Fruit fly (Drosophila melanogaster) whole organism, embryonic: ENCODE results near the gene lilli.
A peak's percentile ranks its signal among the peaks of the same experiment; 100 is the strongest.

ENCODE experiments used
- Atf6 ChIP-seq: fragments of 200-800 bp; sonication (Bioruptor generic); IDR thresholded peaks from 2 replicates; pipeline ENCODE4 v1.3.6; 2022; ENCODE audit warnings: missing biosample characterization, missing genetic modification characterization
- CG10431 ChIP-seq: fragments of 200-800 bp; sonication (Bioruptor generic); optimal IDR thresholded peaks from 3 replicates; lab custom pipeline; 2018; ENCODE audit warnings: missing biosample characterization, mild to moderate bottlenecking, missing genetic modification characterization
- CG11093 ChIP-seq: fragments of 200-800 bp; sonication (Bioruptor generic); IDR thresholded peaks from 3 replicates; pipeline ENCODE4 v1.3.6; 2022; ENCODE audit warnings: missing biosample characterization, missing genetic modification characterization
- CG11398 ChIP-seq: fragments of 200-800 bp; sonication (Bioruptor generic); optimal IDR thresholded peaks from 2 replicates; lab custom pipeline; 2016; ENCODE audit warnings: missing biosample characterization, missing genetic modification characterization
- CG11696 ChIP-seq: fragments of 200-800 bp; sonication (Bioruptor generic); IDR thresholded peaks from 2 replicates; pipeline ENCODE4 v1.3.6; 2022; ENCODE audit warnings: missing biosample characterization, missing genetic modification characterization
- CG12391 ChIP-seq: fragments of 200-800 bp; sonication (Bioruptor generic); optimal IDR thresholded peaks from 3 replicates; lab custom pipeline; 2018; ENCODE audit warnings: missing biosample characterization, mild to moderate bottlenecking, missing genetic modification characterization, moderate library complexity
- CG15011 ChIP-seq: fragments of 200-800 bp; sonication (Bioruptor generic); optimal IDR thresholded peaks from 3 replicates; lab custom pipeline; 2018; ENCODE audit warnings: missing biosample characterization, mild to moderate bottlenecking, missing genetic modification characterization
- CG18619 ChIP-seq: fragments of 200-800 bp; sonication (Bioruptor generic); optimal IDR thresholded peaks from 3 replicates; lab custom pipeline; 2017; ENCODE audit warnings: missing biosample characterization, mild to moderate bottlenecking, missing genetic modification characterization
- CG4424 ChIP-seq: fragments of 200-800 bp; sonication (Bioruptor generic); optimal IDR thresholded peaks from 3 replicates; lab custom pipeline; 2016; ENCODE audit warnings: missing biosample characterization, missing genetic modification characterization
- CG4707 ChIP-seq: fragments of 200-800 bp; sonication (Bioruptor generic); optimal IDR thresholded peaks from 2 replicates; lab custom pipeline; 2018; ENCODE audit warnings: missing biosample characterization, mild to moderate bottlenecking, missing genetic modification characterization, moderate library complexity
- CG6683 ChIP-seq: fragments of 200-800 bp; sonication (Bioruptor generic); optimal IDR thresholded peaks from 2 replicates; lab custom pipeline; 2017; ENCODE audit warnings: missing biosample characterization, mild to moderate bottlenecking, missing genetic modification characterization, missing genetic modification reagents
- CG6689 ChIP-seq: fragments of 200-800 bp; sonication (Bioruptor generic); IDR thresholded peaks from 2 replicates; pipeline ENCODE4 v1.3.6; 2022; ENCODE audit warnings: missing biosample characterization, missing genetic modification characterization
- CG7928 ChIP-seq: fragments of 200-800 bp; sonication (Bioruptor generic); optimal IDR thresholded peaks from 2 replicates; lab custom pipeline; 2017; ENCODE audit warnings: missing biosample characterization, mild to moderate bottlenecking, missing genetic modification characterization
- CG7963 ChIP-seq: fragments of 200-800 bp; sonication (Bioruptor generic); IDR thresholded peaks from 3 replicates; pipeline ENCODE4 v1.3.6; 2022; ENCODE audit warnings: missing biosample characterization, missing genetic modification characterization; ENCODE audit not compliant: partially characterized antibody
- CrebB ChIP-seq: fragments of 200-800 bp; sonication (Bioruptor generic); optimal IDR thresholded peaks from 3 replicates; lab custom pipeline; 2018; ENCODE audit warnings: missing biosample characterization, mild to moderate bottlenecking, missing genetic modification characterization
- Dek ChIP-seq: fragments of 200-800 bp; sonication (Bioruptor generic); optimal IDR thresholded peaks from 3 replicates; lab custom pipeline; 2019; ENCODE audit warnings: missing biosample characterization, mild to moderate bottlenecking, missing genetic modification characterization, moderate library complexity
- Dip2 ChIP-seq: fragments of 200-800 bp; sonication (Bioruptor generic); IDR thresholded peaks from 2 replicates; pipeline ENCODE4 v1.3.6; 2022; ENCODE audit warnings: missing biosample characterization, missing genetic modification characterization
- Doc3 ChIP-seq: fragments of 200-800 bp; sonication (Bioruptor generic); IDR thresholded peaks from 3 replicates; pipeline ENCODE4 v1.3.6; 2022; ENCODE audit warnings: missing biosample characterization, missing genetic modification characterization; ENCODE audit not compliant: partially characterized antibody
- Dref ChIP-seq: fragments of 200-800 bp; sonication (Bioruptor generic); IDR thresholded peaks from 2 replicates; pipeline ENCODE4 v1.3.6; 2022; ENCODE audit warnings: missing biosample characterization, missing genetic modification characterization
- ERR ChIP-seq: fragments of 200-800 bp; sonication (Bioruptor generic); optimal IDR thresholded peaks from 2 replicates; lab custom pipeline; 2016; ENCODE audit warnings: missing biosample characterization, missing genetic modification characterization
- Ets65A ChIP-seq: fragments of 200-800 bp; sonication (Bioruptor generic); peaks from one replicate; lab custom pipeline; 2016; ENCODE audit warnings: missing biosample characterization, missing genetic modification characterization
- HHEX ChIP-seq: fragments of 200-800 bp; sonication (Bioruptor generic); optimal IDR thresholded peaks from 3 replicates; lab custom pipeline; 2017; ENCODE audit warnings: missing biosample characterization, mild to moderate bottlenecking, missing genetic modification characterization, missing genetic modification reagents
- HLH4C ChIP-seq: fragments of 200-800 bp; sonication (Bioruptor generic); IDR thresholded peaks from 3 replicates; pipeline ENCODE4 v1.3.6; 2022; ENCODE audit warnings: missing biosample characterization, missing genetic modification characterization; ENCODE audit not compliant: partially characterized antibody
- Hmx ChIP-seq: fragments of 200-800 bp; sonication (Bioruptor generic); optimal IDR thresholded peaks from 2 replicates; lab custom pipeline; 2016; ENCODE audit warnings: missing biosample characterization, missing genetic modification characterization
- Jarid2 ChIP-seq: fragments of 200-800 bp; sonication (Bioruptor generic); optimal IDR thresholded peaks from 3 replicates; lab custom pipeline; 2017; ENCODE audit warnings: mild to moderate bottlenecking, missing biosample characterization, missing genetic modification reagents, missing genetic modification characterization
- Med ChIP-seq: fragments of 200-800 bp; sonication (Bioruptor generic); peaks from one replicate; lab custom pipeline; 2016; ENCODE audit warnings: missing biosample characterization, missing genetic modification characterization, mild to moderate bottlenecking, inconsistent platforms, moderate library complexity
- Myb ChIP-seq: fragments of 200-800 bp; sonication (Bioruptor generic); optimal IDR thresholded peaks from 2 replicates; lab custom pipeline; 2016; ENCODE audit warnings: missing biosample characterization, missing genetic modification characterization
- Sin3A ChIP-seq: fragments of >200 bp; optimal IDR thresholded peaks from 2 replicates; lab custom pipeline; 2018
- Vsx1 ChIP-seq: fragments of 200-800 bp; sonication (Bioruptor generic); optimal IDR thresholded peaks from 2 replicates; lab custom pipeline; 2017; ENCODE audit warnings: missing biosample characterization, mild to moderate bottlenecking, missing genetic modification characterization, missing genetic modification reagents
- cad ChIP-seq: fragments of >200 bp; optimal IDR thresholded peaks from 2 replicates; lab custom pipeline; 2017; ENCODE audit warnings: missing biosample characterization, missing genetic modification characterization
- crc ChIP-seq: fragments of 200-800 bp; sonication (Bioruptor generic); optimal IDR thresholded peaks from 2 replicates; lab custom pipeline; 2016; ENCODE audit warnings: missing biosample characterization, missing genetic modification characterization
- croc ChIP-seq: fragments of 200-800 bp; sonication (Bioruptor generic); conservative IDR thresholded peaks from 3 replicates; pipeline ENCODE4 v1.3.6; 2022; ENCODE audit warnings: missing biosample characterization, missing genetic modification characterization
- cwo ChIP-seq: fragments of 200-800 bp; sonication (Bioruptor generic); optimal IDR thresholded peaks from 3 replicates; lab custom pipeline; 2017; ENCODE audit warnings: missing biosample characterization, missing genetic modification characterization, mild to moderate bottlenecking, moderate library complexity, missing genetic modification reagents
- dmrt99B ChIP-seq: fragments of 200-800 bp; sonication (Bioruptor generic); optimal IDR thresholded peaks from 2 replicates; lab custom pipeline; 2018; ENCODE audit warnings: missing biosample characterization, mild to moderate bottlenecking, missing genetic modification characterization, moderate library complexity
- en ChIP-seq: fragments of 200-800 bp; sonication (Bioruptor generic); optimal IDR thresholded peaks from 2 replicates; lab custom pipeline; 2016; ENCODE audit warnings: missing biosample characterization, missing genetic modification characterization
- exex ChIP-seq: fragments of 200-800 bp; sonication (Bioruptor generic); optimal IDR thresholded peaks from 4 replicates; lab custom pipeline; 2018; ENCODE audit warnings: missing biosample characterization, mild to moderate bottlenecking, missing genetic modification characterization, moderate library complexity
- fd102C ChIP-seq: fragments of 200-800 bp; sonication (Bioruptor generic); optimal IDR thresholded peaks from 2 replicates; lab custom pipeline; 2018; ENCODE audit warnings: missing biosample characterization, mild to moderate bottlenecking, missing genetic modification characterization, moderate library complexity
- gfzf ChIP-seq: fragments of 200-800 bp; sonication (Bioruptor generic); optimal IDR thresholded peaks from 2 replicates; lab custom pipeline; 2016; ENCODE audit warnings: missing biosample characterization, mild to moderate bottlenecking, missing genetic modification characterization, moderate library complexity
- hth ChIP-seq: fragments of >200 bp; optimal IDR thresholded peaks from 2 replicates; lab custom pipeline; 2017; ENCODE audit warnings: inconsistent platforms
- inv ChIP-seq: fragments of 200-800 bp; sonication (Bioruptor generic); IDR thresholded peaks from 2 replicates; pipeline ENCODE4 v1.3.6; 2022; ENCODE audit warnings: missing biosample characterization, missing genetic modification characterization; ENCODE audit not compliant: partially characterized antibody
- knrl ChIP-seq: fragments of 200-800 bp; sonication (Bioruptor generic); IDR thresholded peaks from 3 replicates; pipeline ENCODE4 v1.3.6; 2022; ENCODE audit warnings: missing biosample characterization, missing genetic modification characterization; ENCODE audit not compliant: partially characterized antibody
- lbe ChIP-seq: fragments of 200-800 bp; sonication (Bioruptor generic); optimal IDR thresholded peaks from 2 replicates; lab custom pipeline; 2016; ENCODE audit warnings: missing biosample characterization, mild to moderate bottlenecking, missing genetic modification characterization
- lmd ChIP-seq: fragments of 200-800 bp; sonication (Bioruptor generic); IDR thresholded peaks from 2 replicates; pipeline ENCODE4 v1.3.6; 2022; ENCODE audit warnings: missing biosample characterization, missing genetic modification characterization
- mirr ChIP-seq: fragments of 200-800 bp; sonication (Bioruptor generic); optimal IDR thresholded peaks from 3 replicates; lab custom pipeline; 2018; ENCODE audit warnings: missing biosample characterization, mild to moderate bottlenecking, missing genetic modification characterization
- mld ChIP-seq: fragments of 200-800 bp; sonication (Bioruptor generic); IDR thresholded peaks from 3 replicates; pipeline ENCODE4 v1.3.6; 2022; ENCODE audit warnings: missing biosample characterization, missing genetic modification characterization; ENCODE audit not compliant: partially characterized antibody
- otp ChIP-seq: fragments of 200-800 bp; sonication (Bioruptor generic); IDR thresholded peaks from 3 replicates; pipeline ENCODE4, ENCODE4 v1.3.6; 2022; ENCODE audit warnings: missing biosample characterization, missing genetic modification characterization
- pzg ChIP-seq: fragments of 200-800 bp; sonication (Bioruptor generic); optimal IDR thresholded peaks from 3 replicates; lab custom pipeline; 2018; ENCODE audit warnings: missing biosample characterization, mild to moderate bottlenecking, missing genetic modification characterization, moderate library complexity
- sens-2 ChIP-seq: fragments of 200-800 bp; sonication (Bioruptor generic); IDR thresholded peaks from 2 replicates; pipeline ENCODE4 v1.3.6; 2022; ENCODE audit warnings: missing biosample characterization, missing genetic modification characterization
- slp2 ChIP-seq: fragments of 200-800 bp; sonication (Bioruptor generic); optimal IDR thresholded peaks from 2 replicates; lab custom pipeline; 2016; ENCODE audit warnings: missing biosample characterization, missing genetic modification characterization
- sr ChIP-seq: fragments of 200-800 bp; sonication (Bioruptor generic); IDR thresholded peaks from 3 replicates; pipeline ENCODE4 v1.3.6; 2022; ENCODE audit warnings: missing biosample characterization, missing genetic modification characterization
- tin ChIP-seq: fragments of 200-800 bp; sonication (Bioruptor generic); optimal IDR thresholded peaks from 3 replicates; lab custom pipeline; 2016; ENCODE audit warnings: missing biosample characterization, missing genetic modification characterization
- ttk ChIP-seq: fragments of 200-800 bp; sonication (Bioruptor generic); IDR thresholded peaks from 2 replicates; pipeline ENCODE4 v2.1.2; 2022; ENCODE audit warnings: missing biosample characterization, missing genetic modification characterization
- vfl ChIP-seq: fragments of 200-800 bp; sonication (Bioruptor generic); optimal IDR thresholded peaks from 2 replicates; lab custom pipeline; 2016; ENCODE audit warnings: missing biosample characterization, missing genetic modification characterization

The lilli gene

dm6 chr2L:2878188-2878587 is 7.5 kb upstream of the lilli start, which contains the start of the genes Prx6a and Sbat (continued):
- peak; percentile 96 for TF ChIP-seq Ets65A (GFP tag; lab: Kevin White, UChicago)
- TF ChIP-seq Sin3A = peak; percentile 92
- TF ChIP-seq fd102C = peak; percentile 20
- peak; percentile 73 for TF ChIP-seq tin (GFP tag; lab: Kevin White, UChicago)
- TF ChIP-seq cad (GFP tag; lab: Kevin White, UChicago) = no peak
- TF ChIP-seq sr (GFP tag; lab: Robert Waterston, UW) = 0 out of 3 replicates have a peak, but pooled peaks have one; percentile 45
- peak; percentile 73 for TF ChIP-seq croc (GFP tag; lab: Robert Waterston, UW)
- no peak for TF ChIP-seq crc (GFP tag; lab: Kevin White, UChicago)
- peak; percentile 57 for TF ChIP-seq slp2 (GFP tag; lab: Kevin White, UChicago)
- no peak for TF ChIP-seq Jarid2 (GFP tag; lab: Kevin White, UChicago)
- TF ChIP-seq gfzf (GFP tag; lab: Kevin White, UChicago) = peak; percentile 11
- TF ChIP-seq hth (lab: Kevin White, UChicago) = no peak
- peak; percentile 63 for TF ChIP-seq vfl (GFP tag; lab: Kevin White, UChicago)
- no peak for TF ChIP-seq otp (GFP tag; lab: Robert Waterston, UW)
- TF ChIP-seq CG11696 (GFP tag; lab: Robert Waterston, UW) = no peak
- TF ChIP-seq Doc3 = no peak
- TF ChIP-seq CG11398 (GFP tag; lab: Kevin White, UChicago) = peak; percentile 62
- TF ChIP-seq Myb (GFP tag; lab: Kevin White, UChicago) = peak; percentile 71
- peak; percentile 79 for TF ChIP-seq CG12391 (tag; lab: Kevin White, UChicago)
- peak; percentile 65 for TF ChIP-seq knrl
- peak; percentile 37 for TF ChIP-seq CG4424 (GFP tag; lab: Kevin White, UChicago)
- TF ChIP-seq pzg = peak; percentile 84
- TF ChIP-seq Med = peak; percentile 95
- peak; percentile 31 for TF ChIP-seq Vsx1 (GFP tag; lab: Kevin White, UChicago)
- TF ChIP-seq HLH4C = no peak
- peak; percentile 74 for TF ChIP-seq Atf6 (GFP tag; lab: Robert Waterston, UW)
- TF ChIP-seq Hmx (GFP tag; lab: Kevin White, UChicago) = no peak
- TF ChIP-seq inv (GFP tag; lab: Robert Waterston, UW) = peak; percentile 27; the same call in 1 of the 2 replicates
- peak; percentile 34; the same call in 1 of the 2 replicates for TF ChIP-seq Dref (GFP tag; lab: Robert Waterston, UW)
- no peak for TF ChIP-seq CG10431
- peak; percentile 45 for TF ChIP-seq en
- TF ChIP-seq Dek = peak; percentile 65
- TF ChIP-seq exex = peak; percentile 55
- TF ChIP-seq CrebB (tag; lab: Kevin White, UChicago) = peak; percentile 58
- no peak for TF ChIP-seq mld

- peak; percentile 15 for TF ChIP-seq ERR
- no peak for TF ChIP-seq Dip2 (GFP tag; lab: Robert Waterston, UW)
- no peak for TF ChIP-seq CG15011 (GFP tag; lab: Kevin White, UChicago)
- peak; percentile 27 for TF ChIP-seq cwo (GFP tag; lab: Kevin White, UChicago)
- TF ChIP-seq dmrt99B = peak; percentile 48
- TF ChIP-seq ttk = peak; percentile 46
- peak; percentile 45; the same call in 1 of the 2 replicates for TF ChIP-seq CG6689
- TF ChIP-seq CG11093 (GFP tag; lab: Robert Waterston, UW) = peak; percentile 50; the same call in 1 of the 3 replicates
- TF ChIP-seq lbe (GFP tag; lab: Kevin White, UChicago) = no peak
- TF ChIP-seq CG18619 (GFP tag; lab: Kevin White, UChicago) = peak; percentile 44
- no peak for TF ChIP-seq CG7963 (GFP tag; lab: Robert Waterston, UW)
- no peak for TF ChIP-seq CG6683 (GFP tag; lab: Kevin White, UChicago)
- peak; percentile 36 for TF ChIP-seq mirr (GFP tag; lab: Kevin White, UChicago)
- TF ChIP-seq gfzf (GFP tag; lab: Kevin White, UChicago) = no peak
- TF ChIP-seq CG7928 (GFP tag; lab: Kevin White, UChicago) = no peak
- no peak for TF ChIP-seq CG4707 (GFP tag; lab: Kevin White, UChicago)
- peak; percentile 41 for TF ChIP-seq HHEX
- peak; percentile 71 for TF ChIP-seq lmd (GFP tag; lab: Robert Waterston, UW)
- 0 out of 2 replicates have a peak, but pooled peaks have one; percentile 42 for TF ChIP-seq sens-2
These were observed 6.9 kb upstream of the lilli start, which contains the start of gene RabGGTb for dm6 chr2L:2878859-2879258. RabGGTb (plus strand) TSS chr2L:2879112.
